Worm (Caenorhabditis elegans) whole organism, mixed stage, embryonic: ENCODE results near the gene his-63.
"Not testable (repeated sequence)": the region's sequence is repeated elsewhere in the genome, so short reads cannot be mapped to it uniquely, and the experiment has no call there.

Experiments
- M03D4.4 ChIP-seq: sonication (generic microtip); optimal IDR thresholded peaks from 2 replicates; lab custom pipeline; 2017; ENCODE audit warnings: mild to moderate bottlenecking, missing genetic modification characterization, missing compliant biosample characterization
- bed-3 ChIP-seq: fragments of 200-800 bp; sonication (Bioruptor generic); optimal IDR thresholded peaks from 3 replicates; lab custom pipeline; 2018; ENCODE audit warnings: mild to moderate bottlenecking, missing genetic modification characterization, moderate library complexity, missing compliant biosample characterization
- blmp-1 ChIP-seq: fragments of 150-350 bp; optimal IDR thresholded peaks from 2 replicates; lab custom pipeline; 2014; ENCODE audit warnings: missing biosample characterization, missing genetic modification characterization
- ceh-39 ChIP-seq: fragments of 150-350 bp; optimal IDR thresholded peaks from 2 replicates; lab custom pipeline; 2014; ENCODE audit warnings: missing biosample characterization, missing genetic modification characterization
- ceh-43 ChIP-seq: fragments of 200-800 bp; sonication (Bioruptor generic); optimal IDR thresholded peaks from 2 replicates; lab custom pipeline; 2018; ENCODE audit warnings: mild to moderate bottlenecking, missing genetic modification characterization, moderate library complexity, missing compliant biosample characterization
- ceh-83 ChIP-seq: fragments of 200-800 bp; sonication (Bioruptor generic); optimal IDR thresholded peaks from 2 replicates; lab custom pipeline; 2018; ENCODE audit warnings: mild to moderate bottlenecking, missing genetic modification characterization, missing compliant biosample characterization
- ces-1 ChIP-seq: fragments of 150-350 bp; optimal IDR thresholded peaks from 2 replicates; lab custom pipeline; 2014; ENCODE audit warnings: missing biosample characterization, missing genetic modification reagents, missing genetic modification characterization
- cnd-1 ChIP-seq: fragments of 200-800 bp; sonication (Bioruptor generic); optimal IDR thresholded peaks from 2 replicates; lab custom pipeline; 2018; ENCODE audit warnings: mild to moderate bottlenecking, missing genetic modification characterization, missing compliant biosample characterization
- drap-1 ChIP-seq: fragments of 200-800 bp; sonication (Bioruptor generic); optimal IDR thresholded peaks from 3 replicates; lab custom pipeline; 2018; ENCODE audit warnings: mild to moderate bottlenecking, missing genetic modification characterization, missing compliant biosample characterization
- elt-1 ChIP-seq: sonication (generic microtip); optimal IDR thresholded peaks from 2 replicates; lab custom pipeline; 2017; ENCODE audit warnings: missing genetic modification characterization, mild to moderate bottlenecking, missing compliant biosample characterization, antibody characterized with exemption, moderate library complexity, borderline replicate concordance; ENCODE audit not compliant: insufficient read depth
- elt-3 ChIP-seq: fragments of 150-350 bp; optimal IDR thresholded peaks from 2 replicates; lab custom pipeline; 2014; ENCODE audit warnings: missing biosample characterization, missing genetic modification characterization
- ham-2 ChIP-seq: fragments of 200-800 bp; sonication (Bioruptor generic); optimal IDR thresholded peaks from 2 replicates; lab custom pipeline; 2018; ENCODE audit warnings: mild to moderate bottlenecking, missing genetic modification characterization, missing compliant biosample characterization
- hlh-1 ChIP-seq: fragments of 150-350 bp; optimal IDR thresholded peaks from 2 replicates; lab custom pipeline; 2014; ENCODE audit warnings: missing biosample characterization, missing genetic modification reagents, missing genetic modification characterization
- lin-13 ChIP-seq: fragments of 150-350 bp; optimal IDR thresholded peaks from 2 replicates; lab custom pipeline; 2014; ENCODE audit warnings: missing biosample characterization, missing genetic modification characterization
- lsy-2 ChIP-seq: fragments of 150-350 bp; optimal IDR thresholded peaks from 2 replicates; lab custom pipeline; 2014; ENCODE audit warnings: missing biosample characterization, missing genetic modification characterization
- mab-5 ChIP-seq: fragments of 150-350 bp; optimal IDR thresholded peaks from 2 replicates; lab custom pipeline; 2014; ENCODE audit warnings: missing biosample characterization, missing genetic modification characterization
- mep-1 ChIP-seq: fragments of 150-350 bp; optimal IDR thresholded peaks from 2 replicates; lab custom pipeline; 2017; ENCODE audit warnings: missing biosample characterization, missing genetic modification reagents, missing genetic modification characterization, inconsistent platforms
- mls-2 ChIP-seq: sonication (generic microtip); optimal IDR thresholded peaks from 2 replicates; lab custom pipeline; 2016; ENCODE audit warnings: mild to moderate bottlenecking, missing genetic modification characterization, moderate library complexity, missing compliant biosample characterization
- nhr-12 ChIP-seq: fragments of 150-350 bp; optimal IDR thresholded peaks from 2 replicates; lab custom pipeline; 2014; ENCODE audit warnings: missing biosample characterization, missing genetic modification characterization
- nhr-2 ChIP-seq: fragments of 150-350 bp; optimal IDR thresholded peaks from 2 replicates; lab custom pipeline; 2014; ENCODE audit warnings: missing biosample characterization, missing genetic modification characterization
- nhr-237 ChIP-seq: fragments of 150-350 bp; optimal IDR thresholded peaks from 2 replicates; lab custom pipeline; 2014; ENCODE audit warnings: missing biosample characterization, missing genetic modification characterization
- nhr-28 ChIP-seq: fragments of 150-350 bp; optimal IDR thresholded peaks from 2 replicates; lab custom pipeline; 2014; ENCODE audit warnings: missing biosample characterization, missing genetic modification characterization
- nhr-76 ChIP-seq: sonication (generic microtip); optimal IDR thresholded peaks from 2 replicates; lab custom pipeline; 2017; ENCODE audit warnings: missing biosample characterization, missing genetic modification characterization
- pha-4 ChIP-seq: fragments of 150-350 bp; optimal IDR thresholded peaks from 2 replicates; lab custom pipeline; 2018; ENCODE audit warnings: missing biosample characterization, missing genetic modification reagents, missing genetic modification characterization
- sem-2 ChIP-seq: fragments of 200-800 bp; sonication (Bioruptor generic); optimal IDR thresholded peaks from 2 replicates; lab custom pipeline; 2018; ENCODE audit warnings: mild to moderate bottlenecking, missing genetic modification characterization, missing compliant biosample characterization
- snpc-4 ChIP-seq: fragments of 150-350 bp; optimal IDR thresholded peaks from 2 replicates; lab custom pipeline; 2014; ENCODE audit warnings: missing biosample characterization, missing genetic modification characterization
- sptf-1 ChIP-seq: sonication (generic microtip); optimal IDR thresholded peaks from 2 replicates; lab custom pipeline; 2017; ENCODE audit warnings: mild to moderate bottlenecking, missing genetic modification characterization, moderate library complexity, missing compliant biosample characterization
- tbx-8 ChIP-seq: fragments of 200-800 bp; sonication (Bioruptor generic); optimal IDR thresholded peaks from 2 replicates; lab custom pipeline; 2018; ENCODE audit warnings: mild to moderate bottlenecking, missing genetic modification characterization, moderate library complexity, missing compliant biosample characterization
- unc-120 ChIP-seq: sonication (generic microtip); optimal IDR thresholded peaks from 2 replicates; lab custom pipeline; 2017; ENCODE audit warnings: missing genetic modification characterization, missing compliant biosample characterization; ENCODE audit not compliant: poor library complexity, severe bottlenecking
- unc-39 ChIP-seq: fragments of 150-350 bp; optimal IDR thresholded peaks from 2 replicates; lab custom pipeline; 2014; ENCODE audit warnings: missing biosample characterization, missing genetic modification characterization
- unc-62 ChIP-seq: fragments of 150-350 bp; optimal IDR thresholded peaks from 2 replicates; lab custom pipeline; 2014; ENCODE audit warnings: missing biosample characterization, missing genetic modification reagents, missing genetic modification characterization
- zip-8 ChIP-seq: fragments of 150-350 bp; optimal IDR thresholded peaks from 2 replicates; lab custom pipeline; 2014; ENCODE audit warnings: missing biosample characterization, missing genetic modification characterization
- ztf-11 ChIP-seq: fragments of 150-350 bp; optimal IDR thresholded peaks from 2 replicates; lab custom pipeline; 2014; ENCODE audit warnings: missing biosample characterization, missing genetic modification characterization

The his-63 gene

ce11 chrIV:11425442-11425841, 18.8 kb upstream of the his-63 start, which contains the start of gene kin-4:
kin-4 (plus strand) TSS chrIV:11425742.
- no peak for TF ChIP-seq elt-3 (tag; lab: Kevin White, UChicago)
- no peak for TF ChIP-seq nhr-12 (tag; lab: Kevin White, UChicago)
- no peak for TF ChIP-seq cnd-1 (tag; lab: Kevin White, UChicago)
- TF ChIP-seq mep-1 (tag; lab: Kevin White, UChicago), result no peak
- TF ChIP-seq mls-2, result no peak
- TF ChIP-seq, all 35 proteins: peak for 0

- TF ChIP-seq nhr-76 (tag; lab: Kevin White, UChicago) (no peak), elt-3 (tag; lab: Kevin White, UChicago) (no peak), ces-1 (no peak)
- TF ChIP-seq, all 35 proteins: peak for 0
Observed at ce11 chrIV:11424830-11425229, 18.2 kb upstream of the his-63 start, which contains the start of gene F22B3.8. F22B3.8 (minus strand) TSS chrIV:11424930.

- TF ChIP-seq ceh-39 (tag; lab: Kevin White, UChicago) (no peak), sptf-1 (no peak), ceh-43 (GFP tag; lab: Kevin White, UChicago) (no peak), drap-1 (GFP tag; lab: Kevin White, UChicago) (no peak), nhr-2 (tag; lab: Kevin White, UChicago) (no peak), hlh-1 (tag; lab: Kevin White, UChicago) (no peak), unc-39 (tag; lab: Kevin White, UChicago) (no peak), elt-1 (tag; lab: Kevin White, UChicago) (no peak), nhr-28 (no peak), zip-8 (no peak), snpc-4 (tag; lab: Kevin White, UChicago) (no peak)
Observed at ce11 chrIV:11421696-11422095, 15.0 kb upstream of the his-63 start, which contains the start of gene F22B3.7. F22B3.7 (minus strand) TSS chrIV:11421796.

- TF ChIP-seq nhr-237, hlh-1, ztf-11 (tag; lab: Kevin White, UChicago): not testable (repeated sequence)
- TF ChIP-seq, all 35 proteins: peak for 0; not testable (repeated sequence) for 35
Observed at ce11 chrIV:11416724-11417123, 10.1 kb upstream of the his-63 start, which contains the start of gene F22B3.5. F22B3.5 (minus strand) TSS chrIV:11416824.

- TF ChIP-seq ham-2 (GFP tag; lab: Kevin White, UChicago) (no peak), sem-2 (GFP tag; lab: Kevin White, UChicago) (no peak), tbx-8 (GFP tag; lab: Kevin White, UChicago) (no peak), bed-3 (GFP tag; lab: Kevin White, UChicago) (no peak), elt-1 (tag; lab: Kevin White, UChicago) (no peak), ztf-11 (tag; lab: Kevin White, UChicago) (no peak), ceh-39 (tag; lab: Kevin White, UChicago) (no peak), nhr-12 (tag; lab: Kevin White, UChicago) (no peak), cnd-1 (tag; lab: Kevin White, UChicago) (no peak), lin-13 (no peak), mab-5 (tag; lab: Kevin White, UChicago) (no peak), ceh-43 (GFP tag; lab: Kevin White, UChicago) (no peak), unc-62 (GFP tag; lab: Kevin White, UChicago) (no peak), blmp-1 (no peak), pha-4 (tag; lab: Kevin White, UChicago) (no peak), nhr-2 (tag; lab: Kevin White, UChicago) (no peak), unc-39 (tag; lab: Kevin White, UChicago) (no peak)
Observed at ce11 chrIV:11414920-11415319, 8.3 kb upstream of the his-63 start, which contains the start of gene F22B3.10. F22B3.10 (minus strand) TSS chrIV:11415020.

- TF ChIP-seq elt-3 (tag; lab: Kevin White, UChicago) (no peak), sem-2 (GFP tag; lab: Kevin White, UChicago) (no peak), ceh-83 (no peak), unc-120 (tag; lab: Kevin White, UChicago) (no peak), ztf-11 (tag; lab: Kevin White, UChicago) (no peak), hlh-1 (tag; lab: Kevin White, UChicago) (no peak), ceh-39 (tag; lab: Kevin White, UChicago) (no peak), lsy-2 (no peak), tbx-8 (GFP tag; lab: Kevin White, UChicago) (no peak), drap-1 (GFP tag; lab: Kevin White, UChicago) (no peak), M03D4.4 (tag; lab: Kevin White, UChicago) (no peak), ceh-43 (GFP tag; lab: Kevin White, UChicago) (no peak), nhr-28 (no peak), mab-5 (tag; lab: Kevin White, UChicago) (no peak), unc-62 (GFP tag; lab: Kevin White, UChicago) (no peak)
Observed at ce11 chrIV:11410084-11410483, 3.4 kb upstream of the his-63 start, which contains the start of gene gfat-2. gfat-2 (plus strand) TSS chrIV:11410228.
